Fruit fly (Drosophila melanogaster): Measurements from ENCODE around the gene CG10565.
A peak's percentile ranks its signal among the peaks of the same experiment; 100 is the strongest.

Gene CG10565

dm6 chr3L:21130839-21131410 is 5.2 kb downstream of the CG10565 start, which contains the start of gene ko (continued):
- no peak for TF ChIP-seq gt (GFP tag; IDR thresholded peaks at IDR 0.05)
- TF ChIP-seq CG33557 (GFP tag; optimal IDR thresholded peaks at IDR 0.05) = peak; percentile 75
- TF ChIP-seq sens-2 (GFP tag; IDR thresholded peaks at IDR 0.05) = no peak
- no peak for TF ChIP-seq sd (tag; optimal IDR thresholded peaks at IDR 0.05)
- TF ChIP-seq CG7786 (GFP tag; optimal IDR thresholded peaks at IDR 0.05) = peak; percentile 20
- no peak for TF ChIP-seq hbn (GFP tag; IDR thresholded peaks at IDR 0.05; ENCODE audit: partially characterized antibody)
- TF ChIP-seq Kr (GFP tag; optimal IDR thresholded peaks at IDR 0.05) = peak; percentile 14
- TF ChIP-seq sisA (GFP tag; IDR thresholded peaks at IDR 0.05) = no peak
- peak; percentile 9 for TF ChIP-seq CG13123 (GFP tag; optimal IDR thresholded peaks at IDR 0.05)
- no peak for TF ChIP-seq HLH4C (GFP tag; IDR thresholded peaks at IDR 0.05; ENCODE audit: partially characterized antibody)
- peak; percentile 18 for TF ChIP-seq CG12071 (GFP tag; optimal IDR thresholded peaks at IDR 0.05)
- TF ChIP-seq Side (GFP tag; optimal IDR thresholded peaks at IDR 0.05) = peak; percentile 8
- peak; percentile 29; the same call in 1 of the 2 replicates for TF ChIP-seq sob (GFP tag; IDR thresholded peaks at IDR 0.05)
- peak; percentile 65 for TF ChIP-seq HHEX (GFP tag; optimal IDR thresholded peaks at IDR 0.05)
- TF ChIP-seq Pdp1 (GFP tag; optimal IDR thresholded peaks at IDR 0.05) = peak in 1 of 2 experiments; percentile 43
- TF ChIP-seq CG3281 (GFP tag; optimal IDR thresholded peaks at IDR 0.05) = no peak
- no peak for TF ChIP-seq dimm (GFP tag; IDR thresholded peaks at IDR 0.05)
- TF ChIP-seq sug (tag; optimal IDR thresholded peaks at IDR 0.05) = no peak
- no peak for TF ChIP-seq CG17361 (GFP tag; IDR thresholded peaks at IDR 0.05)
- TF ChIP-seq jumu (GFP tag; optimal IDR thresholded peaks at IDR 0.05) = peak; percentile 13
- peak; percentile 49 for TF ChIP-seq salm (tag; optimal IDR thresholded peaks at IDR 0.05)
- TF ChIP-seq gcm2 (GFP tag; optimal IDR thresholded peaks at IDR 0.05) = no peak
- no peak for TF ChIP-seq CG7745 (tag; optimal IDR thresholded peaks at IDR 0.05)
- peak; percentile 42 for TF ChIP-seq Nf-YB (GFP tag; optimal IDR thresholded peaks at IDR 0.05)
- TF ChIP-seq amos (GFP tag; IDR thresholded peaks at IDR 0.05; ENCODE audit: partially characterized antibody) = no peak
- no peak for TF ChIP-seq CG3726 (GFP tag; IDR thresholded peaks at IDR 0.05)
- peak; percentile 14; the same call in 1 of the 3 replicates for TF ChIP-seq zen2 (GFP tag; IDR thresholded peaks at IDR 0.05; ENCODE audit: partially characterized antibody)
- no peak for TF ChIP-seq chn (GFP tag; optimal IDR thresholded peaks at IDR 0.05)
- TF ChIP-seq CG11398 (GFP tag; optimal IDR thresholded peaks at IDR 0.05) = peak; percentile 8
- TF ChIP-seq CG9932 (GFP tag; IDR thresholded peaks at IDR 0.05) = no peak
- peak; percentile 18; the same call in 1 of the 2 replicates for TF ChIP-seq bbx (GFP tag; IDR thresholded peaks at IDR 0.05; ENCODE audit: partially characterized antibody)
- no peak for TF ChIP-seq run (tag; optimal IDR thresholded peaks at IDR 0.05)
- TF ChIP-seq HLH3B (GFP tag; IDR thresholded peaks at IDR 0.05) = peak; percentile 24; the same call in 1 of the 2 replicates
- no peak for TF ChIP-seq knrl (GFP tag; IDR thresholded peaks at IDR 0.05; ENCODE audit: partially characterized antibody)
- peak; percentile 46; the same call in 1 of the 2 replicates for TF ChIP-seq onecut (GFP tag; IDR thresholded peaks at IDR 0.05)
- no peak for TF ChIP-seq maf-S (GFP tag; optimal IDR thresholded peaks at IDR 0.05)
- TF ChIP-seq tup (GFP tag; optimal IDR thresholded peaks at IDR 0.05) = no peak
- TF ChIP-seq ind (GFP tag; optimal IDR thresholded peaks at IDR 0.05) = no peak
- no peak for TF ChIP-seq repo (GFP tag; optimal IDR thresholded peaks at IDR 0.05)
- TF ChIP-seq z (GFP tag; IDR thresholded peaks at IDR 0.05) = no peak
- no peak for TF ChIP-seq CG11093 (GFP tag; IDR thresholded peaks at IDR 0.05)
- TF ChIP-seq vvl (GFP tag; IDR thresholded peaks at IDR 0.05) = peak; percentile 79
- TF ChIP-seq slou (GFP tag; optimal IDR thresholded peaks at IDR 0.05) = no peak
- no peak for TF ChIP-seq grn (GFP tag; optimal IDR thresholded peaks at IDR 0.05)
- no peak for TF ChIP-seq Sox102F (GFP tag; optimal IDR thresholded peaks at IDR 0.05)
- peak; percentile 45 for TF ChIP-seq odd (GFP tag; optimal IDR thresholded peaks at IDR 0.05)
- no peak for TF ChIP-seq Stat92E (GFP tag; optimal IDR thresholded peaks at IDR 0.05)
- TF ChIP-seq Rfx (GFP tag; IDR thresholded peaks at IDR 0.05) = no peak
- TF ChIP-seq CG10366 (GFP tag; IDR thresholded peaks at IDR 0.05) = no peak
- peak; percentile 20 for TF ChIP-seq CG12299 (tag; optimal IDR thresholded peaks at IDR 0.05)

All from whole organism, embryonic.